Fruit fly (Drosophila melanogaster) whole organism, wandering third instar larva: ENCODE measurements around the gene Pif1B.

Experiments
- CG32264 ChIP-seq: fragments of 200-800 bp; sonication (Bioruptor generic); optimal IDR thresholded peaks from 2 replicates; lab custom pipeline; 2016; ENCODE audit warnings: missing biosample characterization, missing genetic modification characterization
- CG9705 ChIP-seq: fragments of 200-800 bp; sonication (Bioruptor generic); optimal IDR thresholded peaks from 2 replicates; lab custom pipeline; 2018; ENCODE audit warnings: missing biosample characterization, mild to moderate bottlenecking, missing genetic modification characterization
- Hnf4 ChIP-seq: fragments of 200-800 bp; sonication (Bioruptor generic); optimal IDR thresholded peaks from 2 replicates; lab custom pipeline; 2016; ENCODE audit warnings: missing biosample characterization, mild to moderate bottlenecking, missing genetic modification characterization
- Myc ChIP-seq: fragments of >200 bp; optimal IDR thresholded peaks from 2 replicates; lab custom pipeline; 2017
- Sp1 ChIP-seq: fragments of 200-800 bp; sonication (Bioruptor generic); optimal IDR thresholded peaks from 3 replicates; lab custom pipeline; 2019; ENCODE audit warnings: missing biosample characterization, mild to moderate bottlenecking, missing genetic modification characterization, moderate library complexity
- dmrt93B ChIP-seq: fragments of 200-800 bp; sonication (Bioruptor generic); optimal IDR thresholded peaks from 2 replicates; lab custom pipeline; 2018; ENCODE audit warnings: missing biosample characterization, mild to moderate bottlenecking, missing genetic modification characterization
- jim ChIP-seq: fragments of 175-275, 200-325 bp; sonication (Bioruptor generic); optimal IDR thresholded peaks from 2 replicates; lab custom pipeline; 2016; ENCODE audit warnings: missing biosample characterization, mild to moderate bottlenecking, missing genetic modification characterization
- tai ChIP-seq: sonication (Bioruptor generic); optimal IDR thresholded peaks from 2 replicates; lab custom pipeline; 2016; ENCODE audit warnings: missing biosample characterization, missing genetic modification characterization
- usp ChIP-seq: fragments of >200 bp; optimal IDR thresholded peaks from 2 replicates; lab custom pipeline; 2017; ENCODE audit warnings: missing biosample characterization, missing genetic modification characterization

DNA sequence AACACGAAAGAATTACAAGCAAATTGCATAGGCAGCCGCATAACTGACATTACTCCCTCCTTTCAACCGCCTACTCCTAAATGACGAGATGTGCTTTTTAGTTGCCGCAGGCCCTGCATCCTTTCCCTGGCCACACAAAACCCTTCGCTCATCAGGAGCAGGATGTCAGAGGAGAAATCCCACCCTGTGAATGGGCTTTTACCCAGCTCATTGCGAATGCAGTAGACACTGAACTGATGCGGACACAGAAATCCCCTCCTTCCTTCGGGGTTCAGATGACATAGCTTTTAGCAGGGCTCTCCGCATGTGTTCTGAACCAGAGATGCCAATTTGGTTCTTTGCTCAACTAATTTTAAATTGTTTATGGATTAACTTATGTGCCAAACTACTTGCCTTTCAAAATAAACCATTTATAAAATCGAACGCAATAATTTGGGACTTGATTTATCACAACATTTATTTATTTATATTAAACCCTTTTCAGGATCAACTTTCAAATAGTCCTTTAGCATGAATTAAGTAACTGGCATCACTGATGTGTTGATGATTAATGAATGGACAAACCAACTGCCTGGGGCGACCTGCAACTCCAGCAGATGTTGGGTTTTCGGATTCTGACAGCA, 61.7 kb downstream of the Pif1B start:
- TF ChIP-seq CG9705: no peak
- no peak for TF ChIP-seq Hnf4 (GFP tag; lab: Kevin White, UChicago)
- no peak for TF ChIP-seq dmrt93B (GFP tag; lab: Kevin White, UChicago)
- TF ChIP-seq usp (GFP tag; lab: Kevin White, UChicago): no peak
- no peak for TF ChIP-seq tai (GFP tag; lab: Kevin White, UChicago)
- TF ChIP-seq CG32264: no peak
- no peak for TF ChIP-seq jim (GFP tag; lab: Kevin White, UChicago)
- TF ChIP-seq Myc (lab: Kevin White, UChicago): no peak
- TF ChIP-seq Sp1 (GFP tag; lab: Kevin White, UChicago): peak; percentile 40
